Worm (Caenorhabditis elegans) whole organism, early embryonic: ENCODE results near the gene C07E3.8.

Experiments
- B0310.2 ChIP-seq: sonication (generic microtip); optimal IDR thresholded peaks from 2 replicates; lab custom pipeline; 2016; ENCODE audit warnings: mild to moderate bottlenecking, missing genetic modification characterization, missing compliant biosample characterization
- F13C5.2 ChIP-seq: sonication (generic microtip); optimal IDR thresholded peaks from 2 replicates; lab custom pipeline; 2017; ENCODE audit warnings: mild to moderate bottlenecking, missing genetic modification characterization, inconsistent platforms, missing compliant biosample characterization
- aly-1 ChIP-seq: sonication (generic microtip); optimal IDR thresholded peaks from 2 replicates; lab custom pipeline; 2016; ENCODE audit warnings: missing genetic modification characterization, missing compliant biosample characterization
- ama-1 ChIP-seq: fragments of 150-350 bp; optimal IDR thresholded peaks from 2 replicates; lab custom pipeline; 2014
- ceh-13 ChIP-seq: fragments of 200-800 bp; sonication (Bioruptor generic); optimal IDR thresholded peaks from 2 replicates; lab custom pipeline; 2018; ENCODE audit warnings: mild to moderate bottlenecking, missing genetic modification characterization, missing compliant biosample characterization
- ceh-36 ChIP-seq: sonication (generic microtip); optimal IDR thresholded peaks from 2 replicates; lab custom pipeline; 2016; ENCODE audit warnings: missing genetic modification characterization, inconsistent platforms, missing compliant biosample characterization
- ets-7 ChIP-seq: sonication (generic microtip); optimal IDR thresholded peaks from 2 replicates; lab custom pipeline; 2016; ENCODE audit warnings: missing genotype, missing genetic modification characterization, missing compliant biosample characterization
- flt-1 ChIP-seq: fragments of 200-800 bp; sonication (Bioruptor generic); IDR thresholded peaks from 2 replicates; pipeline ENCODE4 v1.3.6; 2022; ENCODE audit warnings: missing genetic modification characterization, missing compliant biosample characterization
- hmbx-1 ChIP-seq: sonication (generic microtip); optimal IDR thresholded peaks from 2 replicates; lab custom pipeline; 2016; ENCODE audit warnings: mild to moderate bottlenecking, missing genetic modification characterization, missing compliant biosample characterization
- hmg-4 ChIP-seq: fragments of 200-800 bp; sonication (Bioruptor generic); optimal IDR thresholded peaks from 2 replicates; lab custom pipeline; 2018; ENCODE audit warnings: mild to moderate bottlenecking, missing genetic modification characterization, missing compliant biosample characterization
- hnd-1 ChIP-seq: sonication (generic microtip); optimal IDR thresholded peaks from 2 replicates; lab custom pipeline; 2016; ENCODE audit warnings: missing genetic modification characterization, missing compliant biosample characterization
- pes-1 ChIP-seq: fragments of 200-800 bp; sonication (Bioruptor generic); IDR thresholded peaks from 2 replicates; pipeline ENCODE4 v1.3.6; 2022; ENCODE audit warnings: missing genetic modification reagents, missing genetic modification characterization, missing compliant biosample characterization
- scrt-1 ChIP-seq: fragments of 200-800 bp; sonication (Bioruptor generic); IDR thresholded peaks from 2 replicates; pipeline ENCODE4 v1.3.6; 2022; ENCODE audit warnings: missing genetic modification characterization, missing compliant biosample characterization
- sea-1 ChIP-seq: fragments of 200-800 bp; sonication (Bioruptor generic); conservative IDR thresholded peaks from 2 replicates; pipeline ENCODE4 v1.3.6; 2022; ENCODE audit warnings: missing genetic modification characterization, missing compliant biosample characterization
- tbx-11 ChIP-seq: fragments of 200-800 bp; sonication (Bioruptor generic); IDR thresholded peaks from 2 replicates; pipeline ENCODE4 v1.3.6; 2022; ENCODE audit warnings: missing genetic modification characterization, missing compliant biosample characterization
- tbx-37 ChIP-seq: fragments of 200-800 bp; sonication (Bioruptor generic); conservative IDR thresholded peaks from 2 replicates; pipeline ENCODE4 v1.3.6; 2022; ENCODE audit warnings: missing genetic modification reagents, missing genetic modification characterization, missing compliant biosample characterization

The C07E3.8 gene

ce11 chrII:10349915-10350314, 2.1 kb upstream of the C07E3.8 start, which contains the start of gene stip-1:
TSS of gene stip-1 (minus strand) at chrII:10350012.
- TF ChIP-seq sea-1 (GFP tag; lab: Robert Waterston, UW) (no peak), scrt-1 (GFP tag; lab: Robert Waterston, UW) (no peak), tbx-37 (GFP tag; lab: Robert Waterston, UW) (no peak), pes-1 (GFP tag; lab: Robert Waterston, UW) (no peak), ets-7 (tag; lab: Kevin White, UChicago) (no peak), hmg-4 (GFP tag; lab: Kevin White, UChicago) (no peak), aly-1 (tag; lab: Kevin White, UChicago) (no peak)

- TF ChIP-seq tbx-37 (GFP tag; lab: Robert Waterston, UW): no peak
- TF ChIP-seq F13C5.2 (tag; lab: Kevin White, UChicago): no peak
- no peak for TF ChIP-seq flt-1 (GFP tag; lab: Robert Waterston, UW)
- TF ChIP-seq ceh-36 (tag; lab: Kevin White, UChicago): no peak
- no peak for TF ChIP-seq aly-1 (tag; lab: Kevin White, UChicago)
- no peak for TF ChIP-seq sea-1 (GFP tag; lab: Robert Waterston, UW)
- TF ChIP-seq hnd-1 (tag; lab: Kevin White, UChicago): no peak
- TF ChIP-seq B0310.2 (tag; lab: Kevin White, UChicago): no peak
- no peak for TF ChIP-seq pes-1 (GFP tag; lab: Robert Waterston, UW)
- TF ChIP-seq hmbx-1: no peak
- TF ChIP-seq hmg-4 (GFP tag; lab: Kevin White, UChicago): no peak
- TF ChIP-seq ets-7 (tag; lab: Kevin White, UChicago): no peak
Observed at ce11 chrII:10350487-10350886, 1.6 kb upstream of the C07E3.8 start, which contains the start of gene C07E3.9. TSS of gene C07E3.9 (plus strand) at chrII:10350756.

ce11 chrII:10357468-10358007, 5.5 kb downstream of the C07E3.8 start, which contains the start of gene C07E3.3:
TSS of gene C07E3.3 (minus strand) at chrII:10357518.
- TF ChIP-seq ceh-13 (GFP tag; lab: Kevin White, UChicago): no peak

- TF ChIP-seq ceh-36 (tag; lab: Kevin White, UChicago): no peak
- TF ChIP-seq sea-1 (GFP tag; lab: Robert Waterston, UW): no peak
- no peak for TF ChIP-seq ets-7 (tag; lab: Kevin White, UChicago)
- no peak for TF ChIP-seq B0310.2 (tag; lab: Kevin White, UChicago)
- TF ChIP-seq hmbx-1: no peak
- TF ChIP-seq ama-1: no peak
- TF ChIP-seq tbx-11 (GFP tag; lab: Robert Waterston, UW): no peak
- no peak for TF ChIP-seq hmg-4 (GFP tag; lab: Kevin White, UChicago)
Observed at ce11 chrII:10360487-10360886, 8.4 kb downstream of the C07E3.8 start, which contains the start of gene C07E3.4. TSS of gene C07E3.4 (plus strand) at chrII:10360787.

- no peak for TF ChIP-seq pes-1 (GFP tag; lab: Robert Waterston, UW)
- peak; percentile 65 for TF ChIP-seq ama-1
Observed at ce11 chrII:10367202-10367601, 15.1 kb downstream of the C07E3.8 start, which contains the start of gene ceh-57. TSS of gene ceh-57 (minus strand) at chrII:10367296.

ce11 chrII:10369547-10370028, 17.5 kb downstream of the C07E3.8 start, which contains the start of gene ceh-58:
TSS of gene ceh-58 (minus strand) at chrII:10369597.
- TF ChIP-seq hmbx-1: no peak
- no peak for TF ChIP-seq hmg-4 (GFP tag; lab: Kevin White, UChicago)
- TF ChIP-seq tbx-37 (GFP tag; lab: Robert Waterston, UW): no peak
- no peak for TF ChIP-seq scrt-1 (GFP tag; lab: Robert Waterston, UW)
- no peak for TF ChIP-seq ceh-13 (GFP tag; lab: Kevin White, UChicago)
- no peak for TF ChIP-seq sea-1 (GFP tag; lab: Robert Waterston, UW)

- TF ChIP-seq hmg-4 (GFP tag; lab: Kevin White, UChicago) (peak; percentile 72), F13C5.2 (tag; lab: Kevin White, UChicago) (peak; percentile 33), pes-1 (GFP tag; lab: Robert Waterston, UW) (no peak)
Observed at ce11 chrII:10370826-10371225, 18.8 kb downstream of the C07E3.8 start.

- TF ChIP-seq pes-1 (GFP tag; lab: Robert Waterston, UW) (no peak), hmg-4 (GFP tag; lab: Kevin White, UChicago) (no peak), flt-1 (GFP tag; lab: Robert Waterston, UW) (no peak), F13C5.2 (tag; lab: Kevin White, UChicago) (no peak), ama-1 (no peak), hmbx-1 (no peak), ets-7 (tag; lab: Kevin White, UChicago) (no peak), scrt-1 (GFP tag; lab: Robert Waterston, UW) (no peak), aly-1 (tag; lab: Kevin White, UChicago) (no peak), B0310.2 (tag; lab: Kevin White, UChicago) (no peak), sea-1 (GFP tag; lab: Robert Waterston, UW) (no peak)
Observed at ce11 chrII:10373016-10373415, 21.0 kb downstream of the C07E3.8 start.
